Worm (Caenorhabditis elegans) whole organism, late embryonic: ENCODE measurements around the gene anoh-1.
"Not testable (repeated sequence)": the region's sequence is repeated elsewhere in the genome, so short reads cannot be mapped to it uniquely, and the experiment has no call there.

Source experiments
- C08G9.2 ChIP-seq: sonication (generic microtip); optimal IDR thresholded peaks from 2 replicates; lab custom pipeline; 2016; ENCODE audit warnings: mild to moderate bottlenecking, missing genetic modification characterization, moderate library complexity, missing compliant biosample characterization
- C38D4.7 ChIP-seq: fragments of 200-800 bp; sonication (Bioruptor generic); optimal IDR thresholded peaks from 2 replicates; lab custom pipeline; 2018; ENCODE audit warnings: mild to moderate bottlenecking, missing genetic modification characterization, moderate library complexity, missing compliant biosample characterization
- F13H6.1 ChIP-seq: sonication (generic microtip); optimal IDR thresholded peaks from 2 replicates; lab custom pipeline; 2016; ENCODE audit warnings: missing genetic modification characterization, missing compliant biosample characterization
- K02D7.2 ChIP-seq: sonication (generic microtip); optimal IDR thresholded peaks from 2 replicates; lab custom pipeline; 2017; ENCODE audit warnings: mild to moderate bottlenecking, missing genetic modification characterization, missing compliant biosample characterization
- T23F11.4 ChIP-seq: fragments of 200-800 bp; sonication (Bioruptor generic); optimal IDR thresholded peaks from 2 replicates; lab custom pipeline; 2018; ENCODE audit warnings: mild to moderate bottlenecking, missing genetic modification characterization, missing compliant biosample characterization
- ama-1 ChIP-seq: fragments of 150-350 bp; optimal IDR thresholded peaks from 2 replicates; lab custom pipeline; 2014
- ceh-14 ChIP-seq: sonication (generic microtip); optimal IDR thresholded peaks from 2 replicates; lab custom pipeline; 2016; ENCODE audit warnings: missing genotype, missing genetic modification characterization, missing compliant biosample characterization
- ceh-2 ChIP-seq: sonication (generic microtip); optimal IDR thresholded peaks from 2 replicates; lab custom pipeline; 2016; ENCODE audit warnings: missing genotype, missing genetic modification characterization, missing compliant biosample characterization
- ceh-30 ChIP-seq: fragments of 150-350 bp; optimal IDR thresholded peaks from 2 replicates; lab custom pipeline; 2014; ENCODE audit warnings: missing biosample characterization, missing genetic modification characterization
- ceh-31 ChIP-seq: sonication (generic microtip); optimal IDR thresholded peaks from 2 replicates; lab custom pipeline; 2016; ENCODE audit warnings: missing genetic modification characterization, missing compliant biosample characterization
- ceh-34 ChIP-seq: sonication (generic microtip); optimal IDR thresholded peaks from 2 replicates; lab custom pipeline; 2016; ENCODE audit warnings: mild to moderate bottlenecking, missing genetic modification characterization, missing compliant biosample characterization
- ceh-45 ChIP-seq: fragments of 200-800 bp; sonication (Bioruptor generic); IDR thresholded peaks from 2 replicates; pipeline ENCODE4 v1.3.6; 2022; ENCODE audit warnings: missing genetic modification reagents, missing genetic modification characterization, missing compliant biosample characterization
- ceh-48 ChIP-seq: sonication (generic microtip); optimal IDR thresholded peaks from 2 replicates; lab custom pipeline; 2016; ENCODE audit warnings: missing genetic modification characterization, inconsistent platforms, missing compliant biosample characterization
- ceh-9 ChIP-seq: sonication (generic microtip); optimal IDR thresholded peaks from 2 replicates; lab custom pipeline; 2016; ENCODE audit warnings: mild to moderate bottlenecking, missing genetic modification characterization, inconsistent platforms, missing compliant biosample characterization
- che-1 ChIP-seq: sonication (generic microtip); optimal IDR thresholded peaks from 2 replicates; lab custom pipeline; 2016; ENCODE audit warnings: mild to moderate bottlenecking, missing genetic modification characterization, missing compliant biosample characterization
- dmd-4 ChIP-seq: sonication (generic microtip); optimal IDR thresholded peaks from 2 replicates; lab custom pipeline; 2016; ENCODE audit warnings: borderline replicate concordance, missing genetic modification characterization, missing compliant biosample characterization
- fax-1 ChIP-seq: sonication (generic microtip); optimal IDR thresholded peaks from 2 replicates; lab custom pipeline; 2016; ENCODE audit warnings: missing genotype, missing genetic modification characterization, missing compliant biosample characterization
- fkh-10 ChIP-seq: fragments of 150-350 bp; optimal IDR thresholded peaks from 2 replicates; lab custom pipeline; 2014; ENCODE audit warnings: missing biosample characterization, missing genetic modification reagents, missing genetic modification characterization
- fkh-6 ChIP-seq: sonication (generic microtip); optimal IDR thresholded peaks from 2 replicates; lab custom pipeline; 2016; ENCODE audit warnings: missing genetic modification characterization, missing compliant biosample characterization
- hlh-13 ChIP-seq: fragments of 200-800 bp; sonication (Bioruptor generic); optimal IDR thresholded peaks from 2 replicates; lab custom pipeline; 2018; ENCODE audit warnings: mild to moderate bottlenecking, missing genetic modification characterization, missing compliant biosample characterization
- hlh-6 ChIP-seq: sonication (generic microtip); optimal IDR thresholded peaks from 2 replicates; lab custom pipeline; 2016; ENCODE audit warnings: missing genotype, missing genetic modification characterization, missing compliant biosample characterization
- lim-6 ChIP-seq: sonication (generic microtip); optimal IDR thresholded peaks from 2 replicates; lab custom pipeline; 2016; ENCODE audit warnings: missing genetic modification characterization, missing compliant biosample characterization
- lin-11 ChIP-seq: fragments of 200-800 bp; sonication (Bioruptor generic); optimal IDR thresholded peaks from 2 replicates; lab custom pipeline; 2018; ENCODE audit warnings: mild to moderate bottlenecking, missing genetic modification characterization, missing compliant biosample characterization
- madf-2 ChIP-seq: sonication (generic microtip); optimal IDR thresholded peaks from 2 replicates; lab custom pipeline; 2017; ENCODE audit warnings: missing genetic modification characterization, missing compliant biosample characterization
- mec-3 ChIP-seq: sonication (generic microtip); optimal IDR thresholded peaks from 2 replicates; lab custom pipeline; 2016; ENCODE audit warnings: borderline replicate concordance, missing genetic modification characterization, missing compliant biosample characterization
- nfya-1 ChIP-seq: sonication (generic microtip); optimal IDR thresholded peaks from 2 replicates; lab custom pipeline; 2017; ENCODE audit warnings: missing genetic modification characterization, mild to moderate bottlenecking, missing compliant biosample characterization, antibody characterized with exemption, moderate library complexity
- odd-2 ChIP-seq: sonication (generic microtip); optimal IDR thresholded peaks from 2 replicates; lab custom pipeline; 2017; ENCODE audit warnings: antibody characterized with exemption, mild to moderate bottlenecking, missing genetic modification characterization, missing compliant biosample characterization
- pat-9 ChIP-seq: fragments of 200-800 bp; sonication (Bioruptor generic); optimal IDR thresholded peaks from 2 replicates; lab custom pipeline; 2018; ENCODE audit warnings: mild to moderate bottlenecking, missing genetic modification characterization, moderate library complexity, missing compliant biosample characterization
- pax-1 ChIP-seq: fragments of 150-350 bp; optimal IDR thresholded peaks from 2 replicates; lab custom pipeline; 2014; ENCODE audit warnings: missing biosample characterization, missing genetic modification characterization
- pqm-1 ChIP-seq: sonication (generic microtip); optimal IDR thresholded peaks from 2 replicates; lab custom pipeline; 2016; ENCODE audit warnings: missing genetic modification characterization, missing compliant biosample characterization
- pros-1 ChIP-seq: fragments of 150-350 bp; optimal IDR thresholded peaks from 2 replicates; lab custom pipeline; 2014; ENCODE audit warnings: missing biosample characterization, missing genetic modification reagents, missing genetic modification characterization
- ref-2 ChIP-seq: sonication (generic microtip); optimal IDR thresholded peaks from 2 replicates; lab custom pipeline; 2016; ENCODE audit warnings: missing genetic modification characterization, missing compliant biosample characterization
- rnt-1 ChIP-seq: sonication (generic microtip); optimal IDR thresholded peaks from 2 replicates; lab custom pipeline; 2016; ENCODE audit warnings: missing genetic modification characterization, missing compliant biosample characterization
- sox-4 ChIP-seq: sonication (generic microtip); optimal IDR thresholded peaks from 2 replicates; lab custom pipeline; 2017; ENCODE audit warnings: mild to moderate bottlenecking, missing genetic modification characterization, inconsistent platforms, missing compliant biosample characterization
- ttx-3 ChIP-seq: sonication (generic microtip); optimal IDR thresholded peaks from 2 replicates; lab custom pipeline; 2016; ENCODE audit warnings: missing genetic modification reagents, missing genetic modification characterization, missing compliant biosample characterization
- unc-42 ChIP-seq: sonication (generic microtip); optimal IDR thresholded peaks from 2 replicates; lab custom pipeline; 2016; ENCODE audit warnings: missing genotype, missing genetic modification characterization, missing compliant biosample characterization
- unc-86 ChIP-seq: sonication (generic microtip); optimal IDR thresholded peaks from 2 replicates; lab custom pipeline; 2016; ENCODE audit warnings: missing genetic modification characterization, missing compliant biosample characterization

anoh-1 gene

ce11 chrIII:13225019-13225418, 21.3 kb upstream of the anoh-1 start (continued):
- TF ChIP-seq rnt-1 (tag; lab: Kevin White, UChicago) (peak; percentile 6), pqm-1 (tag; lab: Kevin White, UChicago) (no peak), madf-2 (tag; lab: Kevin White, UChicago) (no peak), pros-1 (no peak), ceh-14 (tag; lab: Kevin White, UChicago) (no peak), fkh-6 (peak; percentile 55), lin-11 (tag; lab: Kevin White, UChicago) (peak; percentile 9), fkh-10 (no peak), C08G9.2 (tag; lab: Kevin White, UChicago) (peak; percentile 31), hlh-13 (peak; percentile 26), ceh-9 (no peak), ceh-45 (no peak), ceh-30 (tag; lab: Kevin White, UChicago) (no peak), unc-42 (tag; lab: Kevin White, UChicago) (no peak), ceh-34 (tag; lab: Kevin White, UChicago) (peak; percentile 49), pax-1 (tag; lab: Kevin White, UChicago) (no peak), pat-9 (tag; lab: Kevin White, UChicago) (peak; percentile 20), ceh-31 (tag; lab: Kevin White, UChicago) (peak; percentile 7), C38D4.7 (GFP tag; lab: Kevin White, UChicago) (peak; percentile 68), ama-1 (lab: Kevin White, UChicago) (no peak), mec-3 (tag; lab: Kevin White, UChicago) (no peak), dmd-4 (no peak), ceh-2 (tag; lab: Kevin White, UChicago) (no peak), hlh-6 (tag; lab: Kevin White, UChicago) (peak; percentile 25)
- TF ChIP-seq, all 69 proteins: peak for 26

ce11 chrIII:13245281-13245680, 1.1 kb upstream of the anoh-1 start, which contains the start of gene Y43F4A.4:
Gene Y43F4A.4 (plus strand): TSS chrIII:13245581.
- TF ChIP-seq C38D4.7 (GFP tag; lab: Kevin White, UChicago); ceh-34 (tag; lab: Kevin White, UChicago); ceh-48 (tag; lab: Kevin White, UChicago): not testable (repeated sequence)

ce11 chrIII:13254178-13254725, 7.9 kb downstream of the anoh-1 start, which contains the start of gene F56A8.9:
Gene F56A8.9 (plus strand): TSS chrIII:13254675.
- no peak for TF ChIP-seq C38D4.7 (GFP tag; lab: Kevin White, UChicago)
- no peak for TF ChIP-seq hlh-13
- no peak for TF ChIP-seq K02D7.2
- TF ChIP-seq unc-86 (tag; lab: Kevin White, UChicago): no peak
- TF ChIP-seq fax-1 (tag; lab: Kevin White, UChicago): no peak
- TF ChIP-seq ttx-3: no peak
- TF ChIP-seq odd-2: no peak
- no peak for TF ChIP-seq lin-11 (tag; lab: Kevin White, UChicago)
- no peak for TF ChIP-seq ama-1 (lab: Kevin White, UChicago)
- TF ChIP-seq F13H6.1 (tag; lab: Kevin White, UChicago): no peak
- no peak for TF ChIP-seq fkh-6
- TF ChIP-seq sox-4: no peak
- no peak for TF ChIP-seq ceh-48 (tag; lab: Kevin White, UChicago)
- TF ChIP-seq lim-6 (tag; lab: Kevin White, UChicago): no peak
- TF ChIP-seq, all 69 proteins: peak for 0

- no peak for TF ChIP-seq ceh-31 (tag; lab: Kevin White, UChicago)
- no peak for TF ChIP-seq che-1
- TF ChIP-seq fax-1 (tag; lab: Kevin White, UChicago): no peak
- TF ChIP-seq pros-1: no peak
- peak; percentile 30 for TF ChIP-seq nfya-1
- no peak for TF ChIP-seq madf-2 (tag; lab: Kevin White, UChicago)
- no peak for TF ChIP-seq pax-1 (tag; lab: Kevin White, UChicago)
- TF ChIP-seq ref-2 (tag; lab: Kevin White, UChicago): no peak
- TF ChIP-seq K02D7.2: peak; percentile 8
- TF ChIP-seq T23F11.4 (GFP tag; lab: Kevin White, UChicago): no peak
- TF ChIP-seq unc-42 (tag; lab: Kevin White, UChicago): no peak
Observed at ce11 chrIII:13256438-13256928, 10.1 kb downstream of the anoh-1 start, which contains the start of gene F56A8.3. Gene F56A8.3 (plus strand): TSS chrIII:13256878.
